Worm (Caenorhabditis elegans): ENCODE results near the gene Y53F4B.20.

DNA sequence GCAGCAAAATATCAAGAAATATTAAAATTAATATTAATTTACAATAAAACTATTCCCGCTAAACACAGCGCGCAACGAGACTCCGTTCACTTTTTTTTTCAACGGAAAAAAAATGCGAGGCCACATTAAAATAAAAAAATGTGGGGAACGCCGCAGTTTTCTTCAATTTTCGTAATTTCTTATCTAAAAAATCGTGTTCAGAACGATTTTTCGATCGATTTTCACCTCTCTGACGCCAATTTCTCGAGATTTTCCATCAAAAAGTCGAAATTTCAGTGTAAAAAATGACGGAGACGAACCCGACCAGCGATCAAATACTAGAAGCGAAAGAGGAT lies 5.6 kb downstream of the Y53F4B.20 start, which contains the start of gene Y53F4B.21:
- TF ChIP-seq ama-1 (optimal IDR thresholded peaks at IDR 0.05), result no peak
- TF ChIP-seq ama-1 (GFP tag; optimal IDR thresholded peaks at IDR 0.05), result no peak
- no peak for TF ChIP-seq sptf-2 (GFP tag; optimal IDR thresholded peaks at IDR 0.05)
- TF ChIP-seq Y67H2A.10 (GFP tag; conservative IDR thresholded peaks at IDR 0.05), result no peak

All from whole organism, young adult.